Worm (Caenorhabditis elegans): ENCODE data around the gene clec-8.

The clec-8 gene

DNA sequence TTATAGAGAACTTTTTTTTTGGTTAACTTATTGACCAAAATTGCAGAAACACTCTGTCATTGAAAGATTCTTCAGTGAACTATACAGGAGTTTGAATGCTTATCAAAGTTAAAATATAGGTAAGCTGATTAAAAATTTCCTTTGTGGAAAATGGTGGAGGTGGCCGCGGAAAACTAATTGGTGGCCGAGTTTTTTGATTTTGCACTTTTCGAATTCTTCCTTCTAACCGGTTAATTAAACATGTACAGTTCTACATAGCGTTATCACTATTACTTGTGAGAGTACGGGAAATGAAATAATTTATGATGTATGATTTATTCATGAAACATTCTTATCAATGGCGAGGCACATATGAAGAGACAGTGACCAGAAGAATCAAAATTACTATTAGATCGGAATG, at the start of gene clec-8:
Gene clec-8 (minus strand): TSS at position 308 of the 400 bp plus-strand sequence.
- TF ChIP-seq che-1 (tag; optimal IDR thresholded peaks at IDR 0.05) = no peak
- TF ChIP-seq pag-3 (tag; optimal IDR thresholded peaks at IDR 0.05; ENCODE audit: borderline replicate concordance) = no peak
- TF ChIP-seq T23F11.4 (GFP tag; optimal IDR thresholded peaks at IDR 0.05) = no peak
- no peak for TF ChIP-seq ceh-6 (GFP tag; optimal IDR thresholded peaks at IDR 0.05)
- no peak for TF ChIP-seq elt-4 (tag; optimal IDR thresholded peaks at IDR 0.05)
- no peak for TF ChIP-seq fax-1 (tag; optimal IDR thresholded peaks at IDR 0.05)
- TF ChIP-seq ceh-31 (tag; optimal IDR thresholded peaks at IDR 0.05) = no peak
- TF ChIP-seq hlh-6 (tag; optimal IDR thresholded peaks at IDR 0.05) = no peak
- no peak for TF ChIP-seq hlh-15 (tag; optimal IDR thresholded peaks at IDR 0.05)
- TF ChIP-seq madf-2 (tag; optimal IDR thresholded peaks at IDR 0.05) = no peak
- TF ChIP-seq rnt-1 (tag; optimal IDR thresholded peaks at IDR 0.05) = no peak
- no peak for TF ChIP-seq unc-55 (GFP tag; optimal IDR thresholded peaks at IDR 0.05)
- TF ChIP-seq ceh-9 (tag; optimal IDR thresholded peaks at IDR 0.05) = no peak
- TF ChIP-seq npax-4 (tag; optimal IDR thresholded peaks at IDR 0.05) = no peak
- no peak for TF ChIP-seq ceh-22 (tag; optimal IDR thresholded peaks at IDR 0.05)
- TF ChIP-seq pqm-1 (tag; optimal IDR thresholded peaks at IDR 0.05) = no peak
- TF ChIP-seq pat-9 (tag; optimal IDR thresholded peaks at IDR 0.05) = no peak
- TF ChIP-seq unc-86 (tag; optimal IDR thresholded peaks at IDR 0.05) = no peak
- TF ChIP-seq tbx-2 (tag; optimal IDR thresholded peaks at IDR 0.05) = no peak
- TF ChIP-seq fkh-6 (tag; optimal IDR thresholded peaks at IDR 0.05) = no peak

DNA sequence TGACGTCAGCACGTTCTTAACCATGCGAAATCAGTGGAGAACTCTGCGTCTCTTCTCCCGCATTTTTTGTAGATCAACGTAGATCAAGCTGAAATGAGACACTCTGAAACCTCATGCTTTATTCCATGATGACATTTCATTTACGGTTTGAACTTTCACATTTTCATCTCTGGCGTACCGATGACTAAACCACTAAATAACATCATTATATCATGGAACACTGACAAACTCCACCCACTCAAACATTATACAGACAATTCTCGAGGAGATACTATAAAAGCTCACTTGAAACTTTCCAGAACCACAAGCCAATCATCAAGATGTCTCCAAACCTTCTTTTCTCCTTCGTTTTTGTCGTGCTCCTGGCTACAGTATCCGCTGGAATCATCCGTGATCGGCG, 49.0 kb upstream of the clec-8 start, which contains the start of gene nspe-7:
Gene nspe-7 (plus strand): TSS at position 301 of the 400 bp plus-strand sequence.
- TF ChIP-seq tbx-7 (tag; optimal IDR thresholded peaks at IDR 0.05) (no peak), lin-11 (tag; optimal IDR thresholded peaks at IDR 0.05) (no peak), zip-5 (tag; optimal IDR thresholded peaks at IDR 0.05) (no peak), pha-4 (tag; optimal IDR thresholded peaks at IDR 0.05) (no peak), elt-2 (tag; optimal IDR thresholded peaks at IDR 0.05) (no peak), gmeb-2 (tag; optimal IDR thresholded peaks at IDR 0.05) (no peak), eyg-1 (tag; optimal IDR thresholded peaks at IDR 0.05) (no peak), dmd-4 (tag; optimal IDR thresholded peaks at IDR 0.05; ENCODE audit: borderline replicate concordance) (no peak), ceh-18 (tag; optimal IDR thresholded peaks at IDR 0.05) (no peak), pag-3 (tag; optimal IDR thresholded peaks at IDR 0.05; ENCODE audit: borderline replicate concordance) (no peak), sox-4 (tag; optimal IDR thresholded peaks at IDR 0.05) (no peak), che-1 (tag; optimal IDR thresholded peaks at IDR 0.05) (no peak), lim-6 (tag; optimal IDR thresholded peaks at IDR 0.05) (no peak), pat-9 (tag; optimal IDR thresholded peaks at IDR 0.05) (no peak)

DNA sequence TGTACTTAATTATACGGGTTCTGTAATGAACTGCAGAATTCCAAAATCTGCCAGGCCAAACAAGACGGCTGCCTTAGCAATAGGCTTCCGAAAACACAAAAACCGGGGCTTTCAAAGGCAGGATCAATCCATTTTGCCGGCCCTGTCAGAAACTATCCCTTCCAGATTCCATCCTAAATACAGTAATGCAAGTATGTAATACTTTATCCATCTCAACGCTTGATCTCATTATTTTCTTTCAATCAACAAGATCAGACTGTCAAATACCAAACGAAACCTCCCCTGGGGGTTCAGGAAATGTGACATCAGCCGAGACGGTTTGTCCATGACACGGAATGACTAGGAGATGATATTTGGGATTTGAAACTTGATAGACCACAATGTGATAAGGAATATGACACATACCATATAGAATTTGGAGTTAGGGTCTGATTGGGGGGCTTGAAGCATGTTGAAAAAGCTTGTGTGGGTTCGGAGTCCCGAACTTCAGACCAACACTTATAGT, 48.3 kb upstream of the clec-8 start:
- no peak for TF ChIP-seq K02D7.2 (tag; optimal IDR thresholded peaks at IDR 0.05)
- no peak for TF ChIP-seq unc-3 (GFP tag; conservative IDR thresholded peaks at IDR 0.05)
- no peak for TF ChIP-seq unc-3 (tag; optimal IDR thresholded peaks at IDR 0.05)
- TF ChIP-seq pqm-1 (tag; optimal IDR thresholded peaks at IDR 0.05) = no peak
- TF ChIP-seq dmd-4 (tag; optimal IDR thresholded peaks at IDR 0.05; ENCODE audit: borderline replicate concordance) = no peak
- TF ChIP-seq hlh-6 (tag; optimal IDR thresholded peaks at IDR 0.05) = no peak
- TF ChIP-seq ceh-45 (GFP tag; IDR thresholded peaks at IDR 0.05) = no peak
- TF ChIP-seq pros-1 (tag; optimal IDR thresholded peaks at IDR 0.05) = no peak
- no peak for TF ChIP-seq syd-9 (tag; optimal IDR thresholded peaks at IDR 0.05)
- TF ChIP-seq ceh-18 (tag; optimal IDR thresholded peaks at IDR 0.05) = no peak
- no peak for TF ChIP-seq fax-1 (tag; optimal IDR thresholded peaks at IDR 0.05)
- TF ChIP-seq ceh-19 (GFP tag; optimal IDR thresholded peaks at IDR 0.05) = no peak
- no peak for TF ChIP-seq ceh-2 (tag; optimal IDR thresholded peaks at IDR 0.05)
- TF ChIP-seq lin-11 (tag; optimal IDR thresholded peaks at IDR 0.05) = no peak
- no peak for TF ChIP-seq Y22D7AL.16 (tag; optimal IDR thresholded peaks at IDR 0.05)
- TF ChIP-seq fkh-6 (tag; optimal IDR thresholded peaks at IDR 0.05) = no peak
- no peak for TF ChIP-seq pat-9 (tag; optimal IDR thresholded peaks at IDR 0.05)
- TF ChIP-seq pha-2 (tag; optimal IDR thresholded peaks at IDR 0.05) = no peak
- TF ChIP-seq ama-1 (optimal IDR thresholded peaks at IDR 0.05) = no peak

Measured in whole organism, late embryonic.